Worm (Caenorhabditis elegans) whole organism, L4 larva: Measurements from ENCODE around the gene rde-12.

ENCODE experiments used
- F10B5.3 ChIP-seq: sonication (generic microtip); optimal IDR thresholded peaks from 2 replicates; lab custom pipeline; 2016; ENCODE audit warnings: mild to moderate bottlenecking, missing genetic modification characterization, missing compliant biosample characterization
- F37D6.2 ChIP-seq: sonication (generic microtip); optimal IDR thresholded peaks from 2 replicates; lab custom pipeline; 2016; ENCODE audit warnings: mild to moderate bottlenecking, missing genetic modification characterization, missing compliant biosample characterization
- F44E2.7 ChIP-seq: fragments of 200-800 bp; sonication (Bioruptor generic); IDR thresholded peaks from 2 replicates; pipeline ENCODE4 v2.1.2; 2022; ENCODE audit warnings: missing genetic modification characterization, missing compliant biosample characterization
- F49E8.2 ChIP-seq: sonication (generic microtip); optimal IDR thresholded peaks from 2 replicates; lab custom pipeline; 2016; ENCODE audit warnings: missing compliant biosample characterization, mild to moderate bottlenecking, missing genetic modification characterization, borderline replicate concordance
- T20F7.1 ChIP-seq: fragments of 200-800 bp; sonication (Bioruptor generic); optimal IDR thresholded peaks from 2 replicates; lab custom pipeline; 2018; ENCODE audit warnings: mild to moderate bottlenecking, missing genetic modification characterization, missing compliant biosample characterization
- T26A8.4 ChIP-seq: fragments of 200-800 bp; sonication (Bioruptor generic); IDR thresholded peaks from 2 replicates; pipeline ENCODE4 v1.3.6; 2022; ENCODE audit warnings: missing genetic modification characterization, missing compliant biosample characterization
- Y48G9A.11 ChIP-seq: fragments of 200-800 bp; sonication (Bioruptor generic); IDR thresholded peaks from 2 replicates; pipeline ENCODE4 v1.3.6; 2022; ENCODE audit warnings: missing genetic modification reagents, missing genetic modification characterization, missing compliant biosample characterization
- Y5F2A.4 ChIP-seq: fragments of 200-800 bp; sonication (Bioruptor generic); optimal IDR thresholded peaks from 2 replicates; lab custom pipeline; 2018; ENCODE audit warnings: mild to moderate bottlenecking, missing genetic modification characterization, missing compliant biosample characterization
- ZK546.5 ChIP-seq, 2 experiments: sonication (generic microtip); optimal IDR thresholded peaks; 2 replicates each; lab custom pipeline; 2017; ENCODE audit warnings: missing biosample characterization in 2 of 2, missing genetic modification characterization in 2 of 2
- ama-1 ChIP-seq: fragments of 150-350 bp; optimal IDR thresholded peaks from 2 replicates; lab custom pipeline; 2014; ENCODE audit warnings: inconsistent platforms, mixed read lengths
- attf-4 ChIP-seq: sonication (generic microtip); optimal IDR thresholded peaks from 3 replicates; lab custom pipeline; 2017; ENCODE audit warnings: missing biosample characterization, missing genetic modification characterization
- ceh-28 ChIP-seq: fragments of 150-350 bp; optimal IDR thresholded peaks from 2 replicates; lab custom pipeline; 2014; ENCODE audit warnings: missing biosample characterization, missing genetic modification reagents, missing genetic modification characterization
- ceh-44 ChIP-seq: fragments of 200-800 bp; sonication (Bioruptor generic); IDR thresholded peaks from 2 replicates; pipeline ENCODE4 v1.3.6; 2022; ENCODE audit warnings: missing genetic modification reagents, missing genetic modification characterization, missing compliant biosample characterization
- ceh-62 ChIP-seq: sonication (generic microtip); optimal IDR thresholded peaks from 2 replicates; lab custom pipeline; 2017; ENCODE audit warnings: missing biosample characterization, missing genetic modification characterization
- ceh-82 ChIP-seq: sonication (generic microtip); optimal IDR thresholded peaks from 2 replicates; lab custom pipeline; 2017; ENCODE audit warnings: missing biosample characterization, missing genetic modification characterization
- ces-1 ChIP-seq: fragments of 150-350 bp; sonication (generic microtip); optimal IDR thresholded peaks from 4 replicates; lab custom pipeline; 2014; ENCODE audit warnings: missing biosample characterization, missing genetic modification reagents, missing genetic modification characterization
- daf-19 ChIP-seq: fragments of 200-800 bp; sonication (Bioruptor generic); conservative IDR thresholded peaks from 2 replicates; pipeline ENCODE4 v1.3.6; 2022; ENCODE audit warnings: missing genetic modification characterization, missing compliant biosample characterization
- dmd-6 ChIP-seq: fragments of 200-800 bp; sonication (Bioruptor generic); IDR thresholded peaks from 2 replicates; pipeline ENCODE4 v1.3.6; 2022; ENCODE audit warnings: missing genetic modification reagents, missing genetic modification characterization, missing compliant biosample characterization
- dmd-9 ChIP-seq: fragments of 200-800 bp; sonication (Bioruptor generic); IDR thresholded peaks from 2 replicates; pipeline ENCODE4 v1.3.6; 2022; ENCODE audit warnings: missing genetic modification reagents, missing genetic modification characterization, missing compliant biosample characterization
- dpl-1 ChIP-seq: fragments of 150-350 bp; optimal IDR thresholded peaks from 2 replicates; lab custom pipeline; 2014; ENCODE audit warnings: missing biosample characterization, missing genetic modification reagents, missing genetic modification characterization
- duxl-1 ChIP-seq: sonication (generic microtip); optimal IDR thresholded peaks from 2 replicates; lab custom pipeline; 2016; ENCODE audit warnings: mild to moderate bottlenecking, missing genetic modification characterization, moderate library complexity, missing compliant biosample characterization; ENCODE audit not compliant: poor library complexity
- egl-27 ChIP-seq: sonication (generic microtip); optimal IDR thresholded peaks from 3 replicates; lab custom pipeline; 2017; ENCODE audit warnings: missing biosample characterization, missing genetic modification reagents, missing genetic modification characterization
- fos-1 ChIP-seq: fragments of 150-350 bp; optimal IDR thresholded peaks from 2 replicates; lab custom pipeline; 2014; ENCODE audit warnings: missing biosample characterization, missing genetic modification characterization
- hif-1 ChIP-seq, 2 experiments: sonication (generic microtip); optimal IDR thresholded peaks; 2 replicates each; lab custom pipeline; 2016 to 2017; ENCODE audit warnings: missing compliant biosample characterization in 2 of 2, missing genetic modification characterization in 2 of 2, missing genetic modification reagents in 2 of 2, missing genotype in 2 of 2, mild to moderate bottlenecking in 1 of 2
- hlh-11 ChIP-seq: fragments of 200-800 bp; sonication (Bioruptor generic); optimal IDR thresholded peaks from 2 replicates; lab custom pipeline; 2018; ENCODE audit warnings: mild to moderate bottlenecking, missing genetic modification characterization, missing compliant biosample characterization
- hlh-30 ChIP-seq: sonication (generic microtip); optimal IDR thresholded peaks from 2 replicates; lab custom pipeline; 2017; ENCODE audit warnings: antibody characterized with exemption, mild to moderate bottlenecking, missing genetic modification characterization, missing compliant biosample characterization; ENCODE audit not compliant: insufficient read depth
- jun-1 ChIP-seq: fragments of 150-350 bp; optimal IDR thresholded peaks from 2 replicates; lab custom pipeline; 2014; ENCODE audit warnings: missing biosample characterization, missing genetic modification reagents, missing genetic modification characterization
- lim-7 ChIP-seq: fragments of 200-800 bp; sonication (Bioruptor generic); IDR thresholded peaks from 2 replicates; pipeline ENCODE4 v1.3.6; 2022; ENCODE audit warnings: missing genetic modification characterization, missing compliant biosample characterization
- lin-13 ChIP-seq: fragments of 150-350 bp; optimal IDR thresholded peaks from 2 replicates; lab custom pipeline; 2014; ENCODE audit warnings: missing biosample characterization, missing genetic modification reagents, missing genetic modification characterization
- lin-38 ChIP-seq: fragments of 200-800 bp; sonication (Bioruptor generic); IDR thresholded peaks from 2 replicates; pipeline ENCODE4 v1.3.6; 2022; ENCODE audit warnings: missing genetic modification reagents, missing genetic modification characterization, missing compliant biosample characterization
- lir-3 ChIP-seq: sonication (generic microtip); optimal IDR thresholded peaks from 2 replicates; lab custom pipeline; 2016; ENCODE audit warnings: mild to moderate bottlenecking, missing genetic modification characterization, missing compliant biosample characterization
- madf-5 ChIP-seq, 2 experiments: fragments of 200-800 bp; sonication (Bioruptor generic); IDR thresholded peaks; 2 replicates each; pipeline ENCODE4 v1.3.6; 2022; ENCODE audit warnings: missing compliant biosample characterization in 2 of 2, missing genetic modification characterization in 2 of 2
- madf-9 ChIP-seq: fragments of 200-800 bp; sonication (Bioruptor generic); conservative IDR thresholded peaks from 2 replicates; pipeline ENCODE4 v1.3.6; 2022; ENCODE audit warnings: missing genetic modification reagents, missing genetic modification characterization, missing compliant biosample characterization
- mdl-1 ChIP-seq, 2 experiments: fragments of 150-350 bp in 1 of 2; sonication (generic microtip) in 1 of 2; optimal IDR thresholded peaks; 2 replicates each; lab custom pipeline; 2014 to 2017; ENCODE audit warnings: missing biosample characterization in 2 of 2, missing genetic modification characterization in 2 of 2
- mdt-29 ChIP-seq: fragments of 200-800 bp; sonication (Bioruptor generic); IDR thresholded peaks from 2 replicates; pipeline ENCODE4 v1.3.6; 2022; ENCODE audit warnings: missing genetic modification reagents, missing genetic modification characterization, missing compliant biosample characterization
- mxl-2 ChIP-seq: fragments of 200-800 bp; sonication (Bioruptor generic); conservative IDR thresholded peaks from 2 replicates; pipeline ENCODE4 v1.3.6; 2022; ENCODE audit warnings: missing genetic modification reagents, missing genetic modification characterization, missing compliant biosample characterization
- mxl-3 ChIP-seq: fragments of 200-800 bp; sonication (Bioruptor generic); optimal IDR thresholded peaks from 2 replicates; lab custom pipeline; 2018; ENCODE audit warnings: mild to moderate bottlenecking, missing genetic modification characterization, missing compliant biosample characterization
- nhr-102 ChIP-seq: sonication (generic microtip); optimal IDR thresholded peaks from 2 replicates; lab custom pipeline; 2016; ENCODE audit warnings: mild to moderate bottlenecking, missing genetic modification characterization, moderate library complexity, missing compliant biosample characterization
- nhr-237 ChIP-seq: sonication (generic microtip); optimal IDR thresholded peaks from 2 replicates; lab custom pipeline; 2017; ENCODE audit warnings: missing biosample characterization, missing genetic modification characterization
- nhr-6 ChIP-seq: fragments of 150-350 bp; optimal IDR thresholded peaks from 2 replicates; lab custom pipeline; 2014; ENCODE audit warnings: missing biosample characterization, missing genetic modification characterization
- php-3 ChIP-seq: fragments of 200-800 bp; sonication (Bioruptor generic); IDR thresholded peaks from 2 replicates; pipeline ENCODE4 v1.3.6; 2022; ENCODE audit warnings: missing genetic modification reagents, missing genetic modification characterization, missing compliant biosample characterization
- pqm-1 ChIP-seq: sonication (generic microtip); optimal IDR thresholded peaks from 2 replicates; lab custom pipeline; 2017; ENCODE audit warnings: missing biosample characterization, missing genetic modification characterization
- saeg-2 ChIP-seq: fragments of 200-800 bp; sonication (Bioruptor generic); IDR thresholded peaks from 2 replicates; pipeline ENCODE4 v1.3.6; 2022; ENCODE audit warnings: missing genetic modification reagents, missing genetic modification characterization, missing compliant biosample characterization
- skn-1 ChIP-seq: fragments of 150-350 bp; optimal IDR thresholded peaks from 2 replicates; lab custom pipeline; 2014; ENCODE audit warnings: missing biosample characterization, missing genetic modification characterization
- snpc-4 ChIP-seq: fragments of 150-350 bp; optimal IDR thresholded peaks from 2 replicates; lab custom pipeline; 2014; ENCODE audit warnings: missing biosample characterization, missing genetic modification characterization
- spr-1 ChIP-seq: sonication (generic microtip); optimal IDR thresholded peaks from 2 replicates; lab custom pipeline; 2016; ENCODE audit warnings: mild to moderate bottlenecking, missing genetic modification characterization, missing compliant biosample characterization
- tag-97 ChIP-seq: fragments of 200-800 bp; sonication (Bioruptor generic); IDR thresholded peaks from 2 replicates; pipeline ENCODE4 v1.3.6; 2022; ENCODE audit warnings: missing genetic modification characterization, missing compliant biosample characterization
- tra-1 ChIP-seq: fragments of 200-800 bp; sonication (Bioruptor generic); IDR thresholded peaks from 2 replicates; pipeline ENCODE4 v1.3.6; 2022; ENCODE audit warnings: missing genetic modification reagents, missing genetic modification characterization, missing compliant biosample characterization
- unc-39 ChIP-seq: sonication (generic microtip); optimal IDR thresholded peaks from 2 replicates; lab custom pipeline; 2017; ENCODE audit warnings: missing biosample characterization, missing genetic modification characterization
- zfp-2 ChIP-seq: sonication (generic microtip); optimal IDR thresholded peaks from 2 replicates; lab custom pipeline; 2016; ENCODE audit warnings: mild to moderate bottlenecking, missing genetic modification characterization, missing compliant biosample characterization
- zfp-3 ChIP-seq: fragments of 200-800 bp; sonication (Bioruptor generic); conservative IDR thresholded peaks from 2 replicates; pipeline ENCODE4 v1.3.6; 2022; ENCODE audit warnings: missing genetic modification reagents, missing genetic modification characterization, missing compliant biosample characterization
- zip-11 ChIP-seq: fragments of 200-800 bp; sonication (Bioruptor generic); IDR thresholded peaks from 2 replicates; pipeline ENCODE4 v1.3.6; 2022; ENCODE audit warnings: missing genetic modification characterization, missing compliant biosample characterization
- zip-2 ChIP-seq: fragments of 150-350 bp; optimal IDR thresholded peaks from 2 replicates; lab custom pipeline; 2014; ENCODE audit warnings: missing biosample characterization, missing genetic modification characterization

Gene rde-12

DNA sequence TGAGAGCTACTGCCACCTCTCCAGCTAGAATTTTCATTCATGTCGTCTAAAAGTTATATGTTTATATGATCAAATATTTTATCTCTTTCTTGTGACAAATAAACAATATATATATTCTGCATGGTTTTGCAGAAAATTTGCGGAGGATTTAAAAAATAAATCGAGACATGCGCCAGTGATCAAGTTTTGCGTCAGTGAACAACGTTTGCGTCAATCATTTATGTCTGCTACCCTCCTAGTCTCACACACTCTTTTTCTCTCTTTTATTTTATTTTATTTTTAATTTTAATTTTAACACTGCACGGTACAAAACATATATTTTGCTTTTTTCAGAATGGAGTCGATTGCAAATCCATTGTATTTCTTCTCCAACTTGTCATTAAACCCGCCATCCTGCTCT lies 13.4 kb downstream of the rde-12 start, which contains the start of the genes tag-65 and ccz-1 (continued):
- TF ChIP-seq unc-39 (tag; lab: Kevin White, UChicago) = no peak
- no peak for TF ChIP-seq madf-9 (GFP tag; lab: Robert Waterston, UW)
- no peak for TF ChIP-seq egl-27 (tag; lab: Kevin White, UChicago)
- peak; percentile 85 for TF ChIP-seq T20F7.1 (GFP tag; lab: Kevin White, UChicago)
- no peak for TF ChIP-seq ceh-62 (tag; lab: Kevin White, UChicago)
- TF ChIP-seq ZK546.5 (tag; optimal IDR thresholded peaks at IDR 0.05; lab: Kevin White, UChicago) = no peak
- no peak for TF ChIP-seq ceh-28 (tag; lab: Kevin White, UChicago)
- TF ChIP-seq pqm-1 (tag; lab: Kevin White, UChicago) = no peak
- no peak for TF ChIP-seq zfp-2 (tag; lab: Kevin White, UChicago)
- peak; percentile 66 for TF ChIP-seq F10B5.3 (tag; lab: Kevin White, UChicago)
- TF ChIP-seq hif-1 (tag; optimal IDR thresholded peaks at IDR 0.05; lab: Kevin White, UChicago) = no peak
- peak; percentile 94 for TF ChIP-seq nhr-6
- no peak for TF ChIP-seq tra-1 (GFP tag; lab: Robert Waterston, UW)
- TF ChIP-seq fos-1 (tag; lab: Kevin White, UChicago) = no peak
- TF ChIP-seq madf-5 (GFP tag; IDR thresholded peaks at IDR 0.05; lab: Robert Waterston, UW) = no peak
- no peak for TF ChIP-seq mxl-3 (GFP tag; lab: Kevin White, UChicago)
- TF ChIP-seq daf-19 = no peak
- TF ChIP-seq snpc-4 (tag; lab: Kevin White, UChicago) = no peak
- TF ChIP-seq mdt-29 (GFP tag; lab: Robert Waterston, UW) = no peak
- peak in 1 of 2 experiments; percentile 27 for TF ChIP-seq mdl-1 (tag; optimal IDR thresholded peaks at IDR 0.05; lab: Kevin White, UChicago)
- TF ChIP-seq ceh-82 (tag; lab: Kevin White, UChicago) = no peak
- TF ChIP-seq spr-1 (tag; lab: Kevin White, UChicago) = peak; percentile 54
- TF ChIP-seq lir-3 (tag; lab: Kevin White, UChicago) = no peak
- no peak for TF ChIP-seq hlh-30 (tag; lab: Kevin White, UChicago)
- TF ChIP-seq ceh-44 (GFP tag; lab: Robert Waterston, UW) = no peak
- TF ChIP-seq F49E8.2 (tag; lab: Kevin White, UChicago) = peak; percentile 72
- no peak for TF ChIP-seq zfp-3 (GFP tag; lab: Robert Waterston, UW)
- no peak for TF ChIP-seq ama-1 (lab: Kevin White, UChicago)
- TF ChIP-seq lin-38 (GFP tag; lab: Robert Waterston, UW) = peak; percentile 90
- no peak for TF ChIP-seq lim-7 (GFP tag; lab: Robert Waterston, UW)
- peak; percentile 81 for TF ChIP-seq dmd-6 (GFP tag; lab: Robert Waterston, UW)
- TF ChIP-seq mxl-2 (GFP tag; lab: Robert Waterston, UW) = no peak
- TF ChIP-seq php-3 (GFP tag; lab: Robert Waterston, UW) = no peak
- no peak for TF ChIP-seq Y5F2A.4 (GFP tag; lab: Kevin White, UChicago)
- TF ChIP-seq duxl-1 (tag; lab: Kevin White, UChicago) = peak; percentile 75
- no peak for TF ChIP-seq F44E2.7 (GFP tag; lab: Robert Waterston, UW)
- peak; percentile 73 for TF ChIP-seq hlh-11 (tag; lab: Kevin White, UChicago)
- peak; percentile 76 for TF ChIP-seq F37D6.2 (tag; lab: Kevin White, UChicago)
- no peak for TF ChIP-seq zip-11
- no peak for TF ChIP-seq ces-1 (GFP tag; lab: Kevin White, UChicago)
- TF ChIP-seq dpl-1 (GFP tag; lab: Kevin White, UChicago) = peak; percentile 87
- peak; percentile 87 for TF ChIP-seq T26A8.4
- TF ChIP-seq jun-1 (tag; lab: Kevin White, UChicago) = peak; percentile 41
- no peak for TF ChIP-seq zip-2 (tag; lab: Kevin White, UChicago)
- no peak for TF ChIP-seq tag-97 (GFP tag; lab: Robert Waterston, UW)
- TF ChIP-seq Y48G9A.11 (GFP tag; lab: Robert Waterston, UW) = 0 out of 2 replicates have a peak, but pooled peaks have one; percentile 49
- TF ChIP-seq nhr-102 = peak; percentile 85
- peak; percentile 40 for TF ChIP-seq lin-13
- no peak for TF ChIP-seq nhr-237 (tag; lab: Kevin White, UChicago)
- TF ChIP-seq attf-4 (tag; lab: Kevin White, UChicago) = no peak
- TF ChIP-seq skn-1 (tag; lab: Kevin White, UChicago) = no peak
- TF ChIP-seq saeg-2 = no peak
- TF ChIP-seq dmd-9 (GFP tag; lab: Robert Waterston, UW) = no peak
